Fruit fly (Drosophila melanogaster) whole organism, embryonic: ENCODE data around the gene Ccz1.

ENCODE experiments used
- CG10321 ChIP-seq: fragments of 200-800 bp; sonication (Bioruptor generic); IDR thresholded peaks from 2 replicates; pipeline ENCODE4 v1.3.6; 2022; ENCODE audit warnings: missing biosample characterization, missing genetic modification characterization
- CG32772 ChIP-seq: fragments of 200-800 bp; sonication (Bioruptor generic); IDR thresholded peaks from 2 replicates; pipeline ENCODE4 v1.3.6; 2022; ENCODE audit warnings: missing biosample characterization, missing genetic modification characterization
- CG9932 ChIP-seq: fragments of 200-800 bp; sonication (Bioruptor generic); IDR thresholded peaks from 2 replicates; pipeline ENCODE4 v1.3.6; 2022; ENCODE audit warnings: missing biosample characterization, missing genetic modification characterization
- Rfx ChIP-seq: fragments of 200-800 bp; sonication (Bioruptor generic); IDR thresholded peaks from 2 replicates; pipeline ENCODE4 v1.3.6; 2022; ENCODE audit warnings: missing biosample characterization, missing genetic modification characterization
- ap ChIP-seq: fragments of 200-800 bp; sonication (Bioruptor generic); IDR thresholded peaks from 2 replicates; pipeline ENCODE4 v1.3.6; 2022; ENCODE audit warnings: missing biosample characterization, missing genetic modification characterization
- crc ChIP-seq: fragments of 200-800 bp; sonication (Bioruptor generic); optimal IDR thresholded peaks from 2 replicates; lab custom pipeline; 2016; ENCODE audit warnings: missing biosample characterization, missing genetic modification characterization
- peb ChIP-seq: fragments of 200-800 bp; sonication (Bioruptor generic); IDR thresholded peaks from 2 replicates; pipeline ENCODE4 v1.3.6; 2022; ENCODE audit warnings: missing biosample characterization, missing genetic modification characterization
- so ChIP-seq: fragments of 200-800 bp; sonication (Bioruptor generic); IDR thresholded peaks from 3 replicates; pipeline ENCODE4 v1.3.6; 2022; ENCODE audit warnings: missing biosample characterization, missing genetic modification characterization

dm6 chr3L:3851048-3851447 lies 47.9 kb downstream of the Ccz1 start:
- TF ChIP-seq ap (no peak), crc (GFP tag; lab: Kevin White, UChicago) (no peak), peb (no peak), CG9932 (GFP tag; lab: Robert Waterston, UW) (no peak), CG32772 (GFP tag; lab: Robert Waterston, UW) (no peak), Rfx (GFP tag; lab: Robert Waterston, UW) (no peak), CG10321 (GFP tag; lab: Robert Waterston, UW) (no peak), so (GFP tag; lab: Robert Waterston, UW) (no peak)
